Worm (Caenorhabditis elegans) whole organism, late embryonic: ENCODE data around the gene R07B7.10.

Experiments used
- F13H6.1 ChIP-seq: sonication (generic microtip); optimal IDR thresholded peaks from 2 replicates; lab custom pipeline; 2016; ENCODE audit warnings: missing genetic modification characterization, missing compliant biosample characterization
- che-1 ChIP-seq: sonication (generic microtip); optimal IDR thresholded peaks from 2 replicates; lab custom pipeline; 2016; ENCODE audit warnings: mild to moderate bottlenecking, missing genetic modification characterization, missing compliant biosample characterization
- dmd-4 ChIP-seq: sonication (generic microtip); optimal IDR thresholded peaks from 2 replicates; lab custom pipeline; 2016; ENCODE audit warnings: borderline replicate concordance, missing genetic modification characterization, missing compliant biosample characterization
- fkh-10 ChIP-seq: fragments of 150-350 bp; optimal IDR thresholded peaks from 2 replicates; lab custom pipeline; 2014; ENCODE audit warnings: missing biosample characterization, missing genetic modification reagents, missing genetic modification characterization
- sox-4 ChIP-seq: sonication (generic microtip); optimal IDR thresholded peaks from 2 replicates; lab custom pipeline; 2017; ENCODE audit warnings: mild to moderate bottlenecking, missing genetic modification characterization, inconsistent platforms, missing compliant biosample characterization
- unc-86 ChIP-seq: sonication (generic microtip); optimal IDR thresholded peaks from 2 replicates; lab custom pipeline; 2016; ENCODE audit warnings: missing genetic modification characterization, missing compliant biosample characterization
- ztf-16 ChIP-seq: sonication (generic microtip); optimal IDR thresholded peaks from 2 replicates; lab custom pipeline; 2017; ENCODE audit warnings: missing genetic modification characterization, missing compliant biosample characterization

ce11 chrV:12074886-12075285, 8.1 kb upstream of the R07B7.10 start, which contains the start of gene R07B7.6:
- no peak for TF ChIP-seq che-1 (tag; lab: Kevin White, UChicago)
- no peak for TF ChIP-seq F13H6.1
- no peak for TF ChIP-seq sox-4 (tag; lab: Kevin White, UChicago)
- TF ChIP-seq fkh-10 (GFP tag; lab: Kevin White, UChicago): no peak
- TF ChIP-seq ztf-16 (tag; lab: Kevin White, UChicago): no peak
- TF ChIP-seq dmd-4 (tag; lab: Kevin White, UChicago): no peak
- no peak for TF ChIP-seq unc-86 (tag; lab: Kevin White, UChicago)
